Fruit fly (Drosophila melanogaster) whole organism, wandering third instar larva: ENCODE measurements around the gene CG34149.
A peak's percentile ranks its signal among the peaks of the same experiment; 100 is the strongest.

ENCODE experiments used
- Abd-B ChIP-seq: fragments of >200 bp; optimal IDR thresholded peaks from 2 replicates; lab custom pipeline; 2017; ENCODE audit warnings: missing biosample characterization, missing genetic modification characterization
- CG32264 ChIP-seq: fragments of 200-800 bp; sonication (Bioruptor generic); optimal IDR thresholded peaks from 2 replicates; lab custom pipeline; 2016; ENCODE audit warnings: missing biosample characterization, missing genetic modification characterization
- CG9705 ChIP-seq: fragments of 200-800 bp; sonication (Bioruptor generic); optimal IDR thresholded peaks from 2 replicates; lab custom pipeline; 2018; ENCODE audit warnings: missing biosample characterization, mild to moderate bottlenecking, missing genetic modification characterization
- CrebA ChIP-seq: fragments of 200-800 bp; sonication (Bioruptor generic); optimal IDR thresholded peaks from 2 replicates; lab custom pipeline; 2016; ENCODE audit warnings: missing biosample characterization, mild to moderate bottlenecking, missing genetic modification characterization, borderline replicate concordance
- Dfd ChIP-seq: fragments of >200 bp; optimal IDR thresholded peaks from 2 replicates; lab custom pipeline; 2017; ENCODE audit warnings: missing biosample characterization, missing genetic modification characterization
- Dif ChIP-seq: fragments of 200-275, 200-300 bp; sonication (Bioruptor generic); optimal IDR thresholded peaks from 2 replicates; lab custom pipeline; 2018; ENCODE audit warnings: missing biosample characterization, missing genetic modification characterization; ENCODE audit not compliant: partially characterized antibody
- GATAd ChIP-seq: sonication (Bioruptor generic); optimal IDR thresholded peaks from 2 replicates; lab custom pipeline; 2016; ENCODE audit warnings: missing biosample characterization, missing genetic modification characterization
- HLH106 ChIP-seq: fragments of 200-800 bp; optimal IDR thresholded peaks from 3 replicates; lab custom pipeline; 2019; ENCODE audit warnings: missing biosample characterization, mild to moderate bottlenecking, missing genetic modification characterization, moderate library complexity
- Hnf4 ChIP-seq: fragments of 200-800 bp; sonication (Bioruptor generic); optimal IDR thresholded peaks from 2 replicates; lab custom pipeline; 2016; ENCODE audit warnings: missing biosample characterization, mild to moderate bottlenecking, missing genetic modification characterization
- Hr78 ChIP-seq: fragments of >200 bp; optimal IDR thresholded peaks from 2 replicates; lab custom pipeline; 2017; ENCODE audit warnings: missing biosample characterization, missing genetic modification characterization
- Hr83 ChIP-seq: fragments of 200-300 bp; sonication (Bioruptor generic); optimal IDR thresholded peaks from 2 replicates; lab custom pipeline; 2016; ENCODE audit warnings: missing biosample characterization, mild to moderate bottlenecking, missing genetic modification characterization, moderate library complexity; ENCODE audit not compliant: poor library complexity, severe bottlenecking
- Jra ChIP-seq: sonication (Bioruptor generic); optimal IDR thresholded peaks from 2 replicates; lab custom pipeline; 2016; ENCODE audit warnings: missing biosample characterization, missing genetic modification characterization
- Mio ChIP-seq: sonication (Bioruptor generic); optimal IDR thresholded peaks from 2 replicates; lab custom pipeline; 2016; ENCODE audit warnings: missing biosample characterization, missing genetic modification characterization
- Myc ChIP-seq: fragments of >200 bp; optimal IDR thresholded peaks from 2 replicates; lab custom pipeline; 2017
- N ChIP-seq: fragments of >200 bp; optimal IDR thresholded peaks from 2 replicates; lab custom pipeline; 2018; ENCODE audit warnings: missing biosample characterization, missing external identifiers, missing genetic modification characterization
- OdsH ChIP-seq: fragments of 200-800 bp; sonication (Bioruptor generic); optimal IDR thresholded peaks from 2 replicates; lab custom pipeline; 2016; ENCODE audit warnings: missing biosample characterization, mild to moderate bottlenecking, missing genetic modification characterization
- Rel ChIP-seq, 2 experiments: fragments of 200-800 bp; sonication (Bioruptor generic) in 1 of 2; optimal IDR thresholded peaks; 2 replicates in 1 of 2; 3 replicates in 1 of 2; lab custom pipeline; 2016 to 2019; ENCODE audit warnings: mild to moderate bottlenecking in 2 of 2, missing biosample characterization in 2 of 2, missing genetic modification characterization in 2 of 2, moderate library complexity in 1 of 2
- Sp1 ChIP-seq: fragments of 200-800 bp; sonication (Bioruptor generic); optimal IDR thresholded peaks from 3 replicates; lab custom pipeline; 2019; ENCODE audit warnings: missing biosample characterization, mild to moderate bottlenecking, missing genetic modification characterization, moderate library complexity
- Vsx2 ChIP-seq: fragments of 200-300, 225-300 bp; sonication (Bioruptor generic); optimal IDR thresholded peaks from 2 replicates; lab custom pipeline; 2018; ENCODE audit warnings: missing biosample characterization, missing genetic modification characterization; ENCODE audit not compliant: partially characterized antibody
- br ChIP-seq: fragments of 200-800 bp; sonication (Bioruptor generic); optimal IDR thresholded peaks from 2 replicates; lab custom pipeline; 2016; ENCODE audit warnings: missing biosample characterization, missing genetic modification characterization
- brk ChIP-seq: fragments of 200-800 bp; sonication (Bioruptor generic); optimal IDR thresholded peaks from 2 replicates; lab custom pipeline; 2016; ENCODE audit warnings: missing biosample characterization, mild to moderate bottlenecking, missing genetic modification characterization
- dl ChIP-seq, 2 experiments: fragments of 175-275, 200-275 bp in 1 of 2; fragments of 200-275 bp in 1 of 2; sonication (Bioruptor generic); optimal IDR thresholded peaks; lab custom pipeline; 2018; ENCODE audit warnings: mild to moderate bottlenecking in 2 of 2, missing biosample characterization in 2 of 2, missing genetic modification characterization in 2 of 2, moderate library complexity in 2 of 2; ENCODE audit not compliant: partially characterized antibody in 2 of 2, insufficient read depth in 1 of 2
- dmrt93B ChIP-seq: fragments of 200-800 bp; sonication (Bioruptor generic); optimal IDR thresholded peaks from 2 replicates; lab custom pipeline; 2018; ENCODE audit warnings: missing biosample characterization, mild to moderate bottlenecking, missing genetic modification characterization
- dsf ChIP-seq: sonication (Bioruptor generic); optimal IDR thresholded peaks from 2 replicates; lab custom pipeline; 2016; ENCODE audit warnings: missing biosample characterization, missing genetic modification characterization, borderline replicate concordance
- ey ChIP-seq: fragments of 200-800 bp; sonication (Bioruptor generic); optimal IDR thresholded peaks from 2 replicates; lab custom pipeline; 2016; ENCODE audit warnings: missing biosample characterization, missing genetic modification characterization
- foxo ChIP-seq, 2 experiments: fragments of 200-800 bp; sonication (Bioruptor generic); optimal IDR thresholded peaks; 2 replicates in 1 of 2; 3 replicates in 1 of 2; lab custom pipeline; 2016 to 2017; ENCODE audit warnings: missing biosample characterization in 2 of 2, missing genetic modification characterization in 2 of 2
- fru ChIP-seq: fragments of 200-800 bp; sonication (Bioruptor generic); optimal IDR thresholded peaks from 3 replicates; lab custom pipeline; 2016; ENCODE audit warnings: missing biosample characterization, mild to moderate bottlenecking, missing genetic modification characterization
- h ChIP-seq: fragments of 200-800 bp; sonication (Bioruptor generic); optimal IDR thresholded peaks from 3 replicates; lab custom pipeline; 2016; ENCODE audit warnings: missing biosample characterization, mild to moderate bottlenecking, missing genetic modification characterization
- jim ChIP-seq: fragments of 175-275, 200-325 bp; sonication (Bioruptor generic); optimal IDR thresholded peaks from 2 replicates; lab custom pipeline; 2016; ENCODE audit warnings: missing biosample characterization, mild to moderate bottlenecking, missing genetic modification characterization
- lola ChIP-seq: fragments of >200 bp; optimal IDR thresholded peaks from 2 replicates; lab custom pipeline; 2017; ENCODE audit warnings: missing biosample characterization, missing genetic modification characterization
- pan ChIP-seq: fragments of >200 bp; optimal IDR thresholded peaks from 2 replicates; lab custom pipeline; 2017
- psq ChIP-seq: fragments of 200-800 bp; sonication (Bioruptor generic); optimal IDR thresholded peaks from 3 replicates; lab custom pipeline; 2017; ENCODE audit warnings: missing biosample characterization, mild to moderate bottlenecking, missing genetic modification characterization, moderate library complexity
- rgr ChIP-seq: fragments of 200-800 bp; sonication (Bioruptor generic); optimal IDR thresholded peaks from 3 replicates; lab custom pipeline; 2016; ENCODE audit warnings: missing biosample characterization, mild to moderate bottlenecking, missing genetic modification characterization
- sage ChIP-seq: fragments of 200-800 bp; sonication (Bioruptor generic); optimal IDR thresholded peaks from 2 replicates; lab custom pipeline; 2016; ENCODE audit warnings: missing biosample characterization, mild to moderate bottlenecking, missing genetic modification characterization
- sv ChIP-seq: fragments of 200-800 bp; sonication (Bioruptor generic); optimal IDR thresholded peaks from 3 replicates; lab custom pipeline; 2016; ENCODE audit warnings: missing biosample characterization, missing genetic modification characterization
- tai ChIP-seq: sonication (Bioruptor generic); optimal IDR thresholded peaks from 2 replicates; lab custom pipeline; 2016; ENCODE audit warnings: missing biosample characterization, missing genetic modification characterization
- usp ChIP-seq: fragments of >200 bp; optimal IDR thresholded peaks from 2 replicates; lab custom pipeline; 2017; ENCODE audit warnings: missing biosample characterization, missing genetic modification characterization
- woc ChIP-seq: sonication (Bioruptor generic); optimal IDR thresholded peaks from 2 replicates; lab custom pipeline; 2016; ENCODE audit warnings: missing biosample characterization, mild to moderate bottlenecking, missing genetic modification characterization

CG34149 gene

DNA sequence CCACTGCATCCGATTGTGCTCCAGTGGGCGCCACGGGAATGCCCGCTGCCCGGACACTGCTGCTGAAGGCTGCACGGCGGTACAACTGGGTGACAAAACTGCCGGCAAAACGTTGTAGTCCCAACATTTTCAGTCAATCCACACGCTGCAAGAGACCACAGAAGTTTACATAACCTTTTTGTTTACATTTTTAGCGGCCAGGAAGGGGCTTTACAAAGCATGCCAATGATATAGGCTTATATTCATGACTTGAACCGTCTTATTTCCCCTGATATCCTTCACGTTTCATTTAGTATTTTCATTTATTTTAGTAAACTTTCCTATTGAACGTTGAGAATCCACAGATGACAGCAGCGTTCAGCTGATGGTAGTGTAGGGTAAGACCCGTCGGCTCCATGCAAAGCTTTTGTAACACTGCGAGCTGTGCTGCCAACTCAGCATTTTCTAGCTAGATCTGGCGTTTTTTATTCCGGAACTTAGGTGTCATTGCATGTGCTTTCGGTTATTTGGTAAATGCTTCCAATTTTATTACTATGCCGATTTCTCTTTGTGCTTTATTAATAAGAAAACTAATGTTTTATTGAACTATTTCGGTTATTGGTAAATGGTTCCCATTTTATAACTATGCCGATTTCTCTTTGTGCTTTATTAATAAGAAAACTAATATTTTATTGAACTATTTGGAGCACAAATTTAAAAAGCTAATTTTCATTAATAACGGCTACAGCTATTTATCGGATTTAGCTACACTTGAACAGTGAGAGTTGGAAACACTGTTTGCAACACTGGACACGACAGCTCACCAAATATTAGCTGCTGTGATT is 30.8 kb downstream of the CG34149 start, which contains the start of the genes CG13850 and lqfR:
TSS of gene CG13850 (minus strand) at position 379 of the 824 bp plus-strand sequence.
TSS of gene lqfR (plus strand) at position 765 of the 824 bp plus-strand sequence.
- TF ChIP-seq Dfd (GFP tag; lab: Kevin White, UChicago) (no peak), OdsH (GFP tag; lab: Kevin White, UChicago) (peak; percentile 76), CG32264 (GFP tag; lab: Kevin White, UChicago) (peak; percentile 3), sage (GFP tag; lab: Kevin White, UChicago) (peak; percentile 44), rgr (GFP tag; lab: Kevin White, UChicago) (peak; percentile 80), pan (lab: Kevin White, UChicago) (no peak), ey (GFP tag; lab: Kevin White, UChicago) (peak; percentile 75), Dif (GFP tag; lab: Kevin White, UChicago) (no peak), lola (GFP tag; lab: Kevin White, UChicago) (no peak), Vsx2 (GFP tag; lab: Kevin White, UChicago) (no peak), N (GFP tag; lab: Kevin White, UChicago) (no peak), Hnf4 (GFP tag; lab: Kevin White, UChicago) (peak; percentile 86), Abd-B (GFP tag; lab: Kevin White, UChicago) (no peak), dsf (peak; percentile 67), woc (peak; percentile 94), GATAd (GFP tag; lab: Kevin White, UChicago) (peak; percentile 41), CrebA (no peak), Jra (GFP tag; lab: Kevin White, UChicago) (peak; percentile 85), fru (GFP tag; lab: Kevin White, UChicago) (peak; percentile 86), Sp1 (peak; percentile 75), dmrt93B (GFP tag; lab: Kevin White, UChicago) (peak; percentile 80), br (GFP tag; lab: Kevin White, UChicago) (peak; percentile 77), Hr78 (no peak), dl (GFP tag; optimal IDR thresholded peaks at IDR 0.05; lab: Kevin White, UChicago; ENCODE audit: insufficient read depth in 1 of 2, partially characterized antibody in 2 of 2) (no peak), brk (GFP tag; lab: Kevin White, UChicago) (no peak), jim (GFP tag; lab: Kevin White, UChicago) (no peak), HLH106 (peak; percentile 74), CG9705 (peak; percentile 59), usp (GFP tag; lab: Kevin White, UChicago) (no peak), Rel (GFP tag; optimal IDR thresholded peaks at IDR 0.05; lab: Kevin White, UChicago) (no peak), Rel (tag; optimal IDR thresholded peaks at IDR 0.05; lab: Kevin White, UChicago) (peak; percentile 48), Mio (GFP tag; lab: Kevin White, UChicago) (peak; percentile 38), h (GFP tag; lab: Kevin White, UChicago) (peak; percentile 86), tai (GFP tag; lab: Kevin White, UChicago) (no peak), Hr83 (GFP tag; lab: Kevin White, UChicago) (peak; percentile 59), psq (GFP tag; lab: Kevin White, UChicago) (peak; percentile 77), Myc (lab: Kevin White, UChicago) (peak; percentile 99), foxo (GFP tag; optimal IDR thresholded peaks at IDR 0.05; lab: Kevin White, UChicago) (peak in 1 of 2 experiments; percentile 85), sv (GFP tag; lab: Kevin White, UChicago) (peak; percentile 79)
